Fruit fly (Drosophila melanogaster) Kc167 (cell line): ENCODE results near the gene CG7573.

Source experiments
- Myc ChIP-seq: fragments of >200 bp; optimal IDR thresholded peaks from 2 replicates; lab custom pipeline; 2017; ENCODE audit warnings: missing external identifiers
- Sin3A ChIP-seq: fragments of >200 bp; optimal IDR thresholded peaks from 2 replicates; lab custom pipeline; 2018; ENCODE audit warnings: missing external identifiers
- h ChIP-seq: fragments of >200 bp; optimal IDR thresholded peaks from 3 replicates; lab custom pipeline; 2018; ENCODE audit warnings: missing external identifiers
- insv ChIP-seq: fragments of >200 bp; optimal IDR thresholded peaks from 3 replicates; lab custom pipeline; 2018; ENCODE audit warnings: missing external identifiers
- psq ChIP-seq: fragments of >200 bp; optimal IDR thresholded peaks from 2 replicates; lab custom pipeline; 2017; ENCODE audit warnings: missing external identifiers
- ttk ChIP-seq: sonication (Bioruptor generic); optimal IDR thresholded peaks from 2 replicates; lab custom pipeline; 2017; ENCODE audit warnings: missing external identifiers

The CG7573 gene

dm6 chr3L:11306145-11307031 is 5.2 kb upstream of the CG7573 start:
- TF ChIP-seq ttk (lab: Kevin White, UChicago), result no peak
- no peak for TF ChIP-seq insv (lab: Kevin White, UChicago)
- no peak for TF ChIP-seq Myc (lab: Kevin White, UChicago)
- TF ChIP-seq psq (lab: Kevin White, UChicago), result no peak
- no peak for TF ChIP-seq Sin3A (lab: Kevin White, UChicago)
- TF ChIP-seq h (lab: Kevin White, UChicago), result no peak

dm6 chr3L:11307032-11307356 is 4.6 kb upstream of the CG7573 start:
- TF ChIP-seq psq (lab: Kevin White, UChicago) (no peak), h (lab: Kevin White, UChicago) (no peak), Sin3A (lab: Kevin White, UChicago) (no peak), insv (lab: Kevin White, UChicago) (no peak), ttk (lab: Kevin White, UChicago) (no peak), Myc (lab: Kevin White, UChicago) (no peak)

dm6 chr3L:11308498-11308897 is 3.0 kb upstream of the CG7573 start:
- TF ChIP-seq Myc (lab: Kevin White, UChicago), result no peak
- TF ChIP-seq ttk (lab: Kevin White, UChicago), result no peak
- TF ChIP-seq psq (lab: Kevin White, UChicago), result no peak
- TF ChIP-seq insv (lab: Kevin White, UChicago), result no peak
- TF ChIP-seq Sin3A (lab: Kevin White, UChicago), result no peak
- no peak for TF ChIP-seq h (lab: Kevin White, UChicago)

dm6 chr3L:11309743-11310518 is 1.6 kb upstream of the CG7573 start:
- TF ChIP-seq Sin3A (lab: Kevin White, UChicago) (no peak), Myc (lab: Kevin White, UChicago) (no peak)

dm6 chr3L:11310728-11311127 is 819 bp upstream of the CG7573 start:
- TF ChIP-seq Myc (lab: Kevin White, UChicago) (no peak), h (lab: Kevin White, UChicago) (no peak), psq (lab: Kevin White, UChicago) (no peak), insv (lab: Kevin White, UChicago) (no peak), ttk (lab: Kevin White, UChicago) (no peak), Sin3A (lab: Kevin White, UChicago) (no peak)

dm6 chr3L:11312698-11313097 is 1.2 kb downstream of the CG7573 start:
- TF ChIP-seq ttk (lab: Kevin White, UChicago) (no peak), h (lab: Kevin White, UChicago) (no peak), Sin3A (lab: Kevin White, UChicago) (no peak), psq (lab: Kevin White, UChicago) (no peak), Myc (lab: Kevin White, UChicago) (no peak), insv (lab: Kevin White, UChicago) (no peak)

dm6 chr3L:11314900-11315575 is 3.5 kb downstream of the CG7573 start:
- TF ChIP-seq Myc (lab: Kevin White, UChicago), result no peak
- TF ChIP-seq Sin3A (lab: Kevin White, UChicago), result no peak
- TF ChIP-seq insv (lab: Kevin White, UChicago), result no peak
- TF ChIP-seq psq (lab: Kevin White, UChicago), result no peak
- TF ChIP-seq ttk (lab: Kevin White, UChicago), result no peak
- no peak for TF ChIP-seq h (lab: Kevin White, UChicago)

- no peak for TF ChIP-seq Myc (lab: Kevin White, UChicago)
- no peak for TF ChIP-seq h (lab: Kevin White, UChicago)
- TF ChIP-seq Sin3A (lab: Kevin White, UChicago), result no peak
Observed at dm6 chr3L:11317464-11317863, 5.9 kb downstream of the CG7573 start.

dm6 chr3L:11318532-11319170 is 7.1 kb downstream of the CG7573 start:
- TF ChIP-seq psq (lab: Kevin White, UChicago) (no peak), insv (lab: Kevin White, UChicago) (no peak), Myc (lab: Kevin White, UChicago) (no peak), h (lab: Kevin White, UChicago) (no peak), Sin3A (lab: Kevin White, UChicago) (no peak)

- TF ChIP-seq Myc (lab: Kevin White, UChicago) (no peak), Sin3A (lab: Kevin White, UChicago) (no peak), ttk (lab: Kevin White, UChicago) (no peak), psq (lab: Kevin White, UChicago) (no peak), insv (lab: Kevin White, UChicago) (no peak), h (lab: Kevin White, UChicago) (no peak)
Observed at dm6 chr3L:11320124-11320523, 8.6 kb downstream of the CG7573 start.
